Worm (Caenorhabditis elegans): Measurements from ENCODE around the gene T27F7.12.

The T27F7.12 gene

DNA sequence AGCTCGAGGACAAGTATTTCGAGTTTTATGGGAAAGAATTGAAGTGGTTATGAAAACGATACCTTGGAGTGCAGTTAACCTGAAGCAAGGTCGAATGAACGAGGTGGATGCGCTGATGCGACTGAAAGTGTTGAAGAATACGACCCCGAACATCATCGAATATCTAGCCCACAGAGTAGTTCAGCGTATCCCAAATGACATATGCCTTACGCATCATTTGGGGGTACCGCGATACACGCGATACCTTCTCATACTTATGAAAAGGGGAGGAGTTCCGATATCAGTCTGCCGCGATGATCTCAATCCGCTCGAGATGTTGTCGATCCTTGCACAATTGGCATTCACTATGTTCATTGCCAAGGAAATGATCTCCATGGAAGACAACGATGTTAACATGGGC is at the start of gene T27F7.12:
T27F7.12 (plus strand) TSS at position 301 of the 400 bp plus-strand sequence.
- TF ChIP-seq zag-1 (tag; optimal IDR thresholded peaks at IDR 0.05) (no peak), fos-1 (tag; optimal IDR thresholded peaks at IDR 0.05) (no peak), skn-1 (tag; optimal IDR thresholded peaks at IDR 0.05) (no peak), tbx-2 (tag; optimal IDR thresholded peaks at IDR 0.05) (no peak), nfya-1 (tag; optimal IDR thresholded peaks at IDR 0.05; ENCODE audit: insufficient read depth) (no peak), lin-39 (tag; optimal IDR thresholded peaks at IDR 0.05) (no peak), nhr-12 (tag; optimal IDR thresholded peaks at IDR 0.05) (no peak), hmg-11 (tag; optimal IDR thresholded peaks at IDR 0.05) (no peak)

- TF ChIP-seq nfya-1 (tag; optimal IDR thresholded peaks at IDR 0.05; ENCODE audit: insufficient read depth) (no peak), elt-3 (tag; optimal IDR thresholded peaks at IDR 0.05) (no peak), ceh-82 (tag; optimal IDR thresholded peaks at IDR 0.05) (no peak), nhr-28 (tag; optimal IDR thresholded peaks at IDR 0.05) (no peak), R02D3.7 (tag; optimal IDR thresholded peaks at IDR 0.05) (no peak), pha-4 (tag; optimal IDR thresholded peaks at IDR 0.05) (no peak), nhr-11 (tag; optimal IDR thresholded peaks at IDR 0.05) (no peak), lin-15B (tag; optimal IDR thresholded peaks at IDR 0.05) (no peak)
Observed at ce11 chrII:4941050-4941449, 48.9 kb upstream of the T27F7.12 start, which contains the start of gene cblc-1. TSS of gene cblc-1 (minus strand) at chrII:4941150.

ce11 chrII:4941541-4942206 is 48.2 kb upstream of the T27F7.12 start, which contains the start of gene ZK546.19:
TSS of gene ZK546.19 (plus strand) at chrII:4941726.
- TF ChIP-seq nhr-23 (tag; optimal IDR thresholded peaks at IDR 0.05), result peak; percentile 28
- TF ChIP-seq ama-1 (optimal IDR thresholded peaks at IDR 0.05), result peak; percentile 24
- peak; percentile 95 for TF ChIP-seq elt-1 (tag; optimal IDR thresholded peaks at IDR 0.05)
- no peak for TF ChIP-seq lin-39 (tag; optimal IDR thresholded peaks at IDR 0.05)
- TF ChIP-seq elt-2 (tag; optimal IDR thresholded peaks at IDR 0.05), result peak; percentile 71
- TF ChIP-seq ztf-4 (tag; optimal IDR thresholded peaks at IDR 0.05), result no peak
- no peak for TF ChIP-seq skn-1 (tag; optimal IDR thresholded peaks at IDR 0.05)
- no peak for TF ChIP-seq jun-1 (tag; optimal IDR thresholded peaks at IDR 0.05)
- no peak for TF ChIP-seq R02D3.7 (tag; optimal IDR thresholded peaks at IDR 0.05)
- peak; percentile 23 for TF ChIP-seq nfya-1 (tag; optimal IDR thresholded peaks at IDR 0.05; ENCODE audit: insufficient read depth)
- TF ChIP-seq aly-2 (tag; optimal IDR thresholded peaks at IDR 0.05), result no peak
- TF ChIP-seq pha-4 (tag; optimal IDR thresholded peaks at IDR 0.05), result peak; percentile 59
- no peak for TF ChIP-seq nhr-77 (tag; optimal IDR thresholded peaks at IDR 0.05)

DNA sequence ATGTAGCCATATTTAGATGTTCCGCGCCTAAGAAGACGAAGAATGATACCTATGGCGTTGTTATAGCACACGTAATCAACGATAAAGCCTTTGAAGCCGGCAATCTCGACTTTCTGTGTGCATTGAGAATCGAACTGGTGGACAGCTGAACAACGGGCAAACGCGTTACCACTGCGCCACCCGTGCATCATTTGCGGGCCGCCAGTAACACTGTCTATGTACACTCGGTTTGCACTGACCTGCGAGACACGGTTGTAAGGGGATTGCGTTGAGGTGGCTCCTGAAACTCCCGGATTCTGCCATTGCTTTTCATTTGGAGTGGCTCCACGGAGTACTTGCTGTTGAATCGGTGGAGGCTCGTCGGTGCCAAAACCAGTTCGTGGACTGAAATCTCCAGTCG is 47.5 kb upstream of the T27F7.12 start:
- TF ChIP-seq R02D3.7 (tag; optimal IDR thresholded peaks at IDR 0.05) (no peak), tbx-2 (tag; optimal IDR thresholded peaks at IDR 0.05) (peak; percentile 10), ZK546.5 (tag; optimal IDR thresholded peaks at IDR 0.05) (no peak), jun-1 (tag; optimal IDR thresholded peaks at IDR 0.05) (peak; percentile 20), nhr-77 (tag; optimal IDR thresholded peaks at IDR 0.05) (no peak), nhr-43 (tag; optimal IDR thresholded peaks at IDR 0.05; ENCODE audit: poor library complexity, severe bottlenecking) (peak; percentile 54), pha-4 (tag; optimal IDR thresholded peaks at IDR 0.05) (peak; percentile 48), lsy-12 (tag; optimal IDR thresholded peaks at IDR 0.05) (peak; percentile 63), aly-2 (tag; optimal IDR thresholded peaks at IDR 0.05) (peak; percentile 20), nhr-25 (tag; optimal IDR thresholded peaks at IDR 0.05) (peak; percentile 47), egl-27 (tag; optimal IDR thresholded peaks at IDR 0.05) (no peak), nfya-1 (tag; optimal IDR thresholded peaks at IDR 0.05; ENCODE audit: insufficient read depth) (peak; percentile 52), ama-1 (optimal IDR thresholded peaks at IDR 0.05) (peak; percentile 94), nhr-28 (tag; optimal IDR thresholded peaks at IDR 0.05) (no peak), lin-15B (tag; optimal IDR thresholded peaks at IDR 0.05) (no peak), egl-5 (tag; optimal IDR thresholded peaks at IDR 0.05) (no peak)

DNA sequence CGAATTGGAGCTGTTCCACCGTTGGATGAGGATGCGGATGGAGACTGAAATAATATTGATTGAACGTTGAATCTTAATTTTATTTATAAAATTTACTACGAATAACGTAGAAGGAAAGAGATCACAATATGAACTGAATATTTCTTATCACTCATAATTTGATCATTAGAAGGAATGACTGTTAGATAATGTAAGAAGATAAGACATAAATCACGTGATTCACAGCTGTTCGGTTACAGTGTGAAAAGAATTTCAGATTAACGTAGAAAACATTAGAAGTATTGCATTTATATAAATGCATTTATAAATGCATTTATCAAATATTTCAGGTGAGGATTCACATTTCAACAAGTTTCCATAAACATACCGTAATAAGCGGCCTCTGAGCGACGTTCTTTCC is 47.1 kb upstream of the T27F7.12 start:
- TF ChIP-seq ama-1 (optimal IDR thresholded peaks at IDR 0.05) (no peak), elt-2 (tag; optimal IDR thresholded peaks at IDR 0.05) (peak; percentile 96), lin-15B (tag; optimal IDR thresholded peaks at IDR 0.05) (no peak), ceh-16 (tag; optimal IDR thresholded peaks at IDR 0.05) (no peak), pqm-1 (tag; optimal IDR thresholded peaks at IDR 0.05) (peak; percentile 80), nhr-43 (tag; optimal IDR thresholded peaks at IDR 0.05; ENCODE audit: poor library complexity, severe bottlenecking) (no peak), fos-1 (tag; optimal IDR thresholded peaks at IDR 0.05) (no peak), nhr-67 (tag; optimal IDR thresholded peaks at IDR 0.05) (no peak), nfya-1 (tag; optimal IDR thresholded peaks at IDR 0.05; ENCODE audit: insufficient read depth) (no peak), mml-1 (tag; optimal IDR thresholded peaks at IDR 0.05) (no peak), pha-4 (tag; optimal IDR thresholded peaks at IDR 0.05) (peak; percentile 24)
